Fruit fly (Drosophila melanogaster) whole organism, prepupa: ENCODE measurements around the gene Cp19.

Experiments used
- CG10631 ChIP-seq: fragments of 200-800 bp; sonication (Bioruptor generic); optimal IDR thresholded peaks from 2 replicates; lab custom pipeline; 2016; ENCODE audit warnings: missing biosample characterization, missing genetic modification characterization
- CG6276 ChIP-seq: fragments of 200-800 bp; sonication (Bioruptor generic); optimal IDR thresholded peaks from 2 replicates; lab custom pipeline; 2017; ENCODE audit warnings: missing biosample characterization, mild to moderate bottlenecking, missing genetic modification characterization
- CG6854 ChIP-seq: fragments of 200-800 bp; sonication (Bioruptor generic); optimal IDR thresholded peaks from 2 replicates; lab custom pipeline; 2017; ENCODE audit warnings: missing biosample characterization, mild to moderate bottlenecking, missing genetic modification characterization
- CG8632 ChIP-seq: fragments of 200-800 bp; sonication (Bioruptor generic); optimal IDR thresholded peaks from 3 replicates; lab custom pipeline; 2016; ENCODE audit warnings: missing biosample characterization, missing genetic modification characterization
- Eip75B ChIP-seq: fragments of 200-800 bp; sonication (Bioruptor generic); optimal IDR thresholded peaks from 3 replicates; lab custom pipeline; 2016; ENCODE audit warnings: missing biosample characterization, missing genetic modification characterization
- Ets96B ChIP-seq: fragments of 200-800 bp; optimal IDR thresholded peaks from 2 replicates; lab custom pipeline; 2019; ENCODE audit warnings: missing biosample characterization, mild to moderate bottlenecking, missing genetic modification characterization, moderate library complexity
- Gug ChIP-seq: fragments of 200-800 bp; sonication (Bioruptor generic); IDR thresholded peaks from 2 replicates; pipeline ENCODE4 v1.3.6; 2022; ENCODE audit warnings: missing biosample characterization, missing genetic modification characterization
- Hr38 ChIP-seq: sonication (Bioruptor generic); optimal IDR thresholded peaks from 2 replicates; lab custom pipeline; 2016; ENCODE audit warnings: missing biosample characterization, missing genetic modification characterization
- Hr39 ChIP-seq: fragments of 200-800 bp; sonication (Bioruptor generic); optimal IDR thresholded peaks from 2 replicates; lab custom pipeline; 2016; ENCODE audit warnings: missing biosample characterization, missing genetic modification characterization
- OdsH ChIP-seq: fragments of 200-800 bp; sonication (Bioruptor generic); optimal IDR thresholded peaks from 3 replicates; lab custom pipeline; 2016; ENCODE audit warnings: missing biosample characterization, missing genetic modification characterization
- fd59A ChIP-seq: fragments of 200-800 bp; sonication (Bioruptor generic); optimal IDR thresholded peaks from 2 replicates; lab custom pipeline; 2017; ENCODE audit warnings: missing biosample characterization, mild to moderate bottlenecking, missing genetic modification characterization, missing genetic modification reagents
- pdm3 ChIP-seq: fragments of 200-800 bp; sonication (Bioruptor generic); optimal IDR thresholded peaks from 3 replicates; lab custom pipeline; 2016; ENCODE audit warnings: missing biosample characterization, missing genetic modification characterization
- vri ChIP-seq: fragments of 200-800 bp; sonication (Bioruptor generic); optimal IDR thresholded peaks from 3 replicates; lab custom pipeline; 2016; ENCODE audit warnings: missing biosample characterization, mild to moderate bottlenecking, missing genetic modification characterization

DNA sequence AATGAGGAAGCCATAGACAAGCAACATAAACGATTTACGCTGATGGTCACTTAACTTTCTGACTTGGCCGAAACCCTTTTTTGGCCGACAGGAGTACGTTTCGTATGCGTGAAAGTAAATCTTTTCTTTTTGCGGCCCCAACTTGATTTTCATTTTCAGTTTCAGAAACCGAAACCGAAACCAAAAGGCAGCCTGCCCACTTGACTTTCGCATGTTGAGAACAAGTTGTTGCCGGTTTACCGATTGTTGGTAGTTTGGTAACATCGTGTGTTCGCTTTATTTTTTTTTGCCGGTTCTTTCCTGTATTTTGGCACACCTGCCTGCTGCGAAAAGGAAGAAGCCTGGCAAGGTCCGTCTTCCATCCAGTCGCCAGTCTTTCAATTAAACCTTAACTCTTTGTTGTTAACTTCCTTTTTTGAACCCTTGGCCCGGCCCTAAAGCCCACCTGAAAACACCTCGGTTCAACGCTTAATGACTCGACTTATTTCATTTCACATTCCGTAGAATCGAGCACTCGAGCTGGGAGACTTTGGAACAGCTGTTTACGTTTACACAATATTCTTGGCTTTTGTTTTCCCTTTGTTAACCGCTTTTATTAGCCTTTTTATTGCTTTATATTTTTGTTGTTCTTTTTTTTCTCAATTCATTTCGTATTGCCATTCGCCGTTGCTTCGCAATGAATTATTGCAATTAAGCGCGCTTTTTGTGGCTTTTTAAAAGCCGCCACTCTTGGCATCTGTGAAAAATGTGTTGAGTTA lies 45.5 kb downstream of the Cp19 start:
- no peak for TF ChIP-seq pdm3 (GFP tag; lab: Kevin White, UChicago)
- TF ChIP-seq CG10631 (GFP tag; lab: Kevin White, UChicago): no peak
- TF ChIP-seq Ets96B (tag; lab: Kevin White, UChicago): no peak
- TF ChIP-seq CG6854: peak; percentile 81
- TF ChIP-seq CG6276 (GFP tag; lab: Kevin White, UChicago): no peak
- no peak for TF ChIP-seq fd59A
- TF ChIP-seq Hr38 (GFP tag; lab: Kevin White, UChicago): no peak
- TF ChIP-seq Eip75B (GFP tag; lab: Kevin White, UChicago): no peak
- no peak for TF ChIP-seq Hr39 (GFP tag; lab: Kevin White, UChicago)
- peak; percentile 15 for TF ChIP-seq CG8632 (GFP tag; lab: Kevin White, UChicago)
- TF ChIP-seq OdsH (GFP tag; lab: Kevin White, UChicago): no peak
- no peak for TF ChIP-seq Gug (GFP tag; lab: Robert Waterston, UW)
- peak; percentile 38 for TF ChIP-seq vri (GFP tag; lab: Kevin White, UChicago)
